Worm (Caenorhabditis elegans): Measurements from ENCODE around the gene F45G2.9.

Gene F45G2.9

DNA sequence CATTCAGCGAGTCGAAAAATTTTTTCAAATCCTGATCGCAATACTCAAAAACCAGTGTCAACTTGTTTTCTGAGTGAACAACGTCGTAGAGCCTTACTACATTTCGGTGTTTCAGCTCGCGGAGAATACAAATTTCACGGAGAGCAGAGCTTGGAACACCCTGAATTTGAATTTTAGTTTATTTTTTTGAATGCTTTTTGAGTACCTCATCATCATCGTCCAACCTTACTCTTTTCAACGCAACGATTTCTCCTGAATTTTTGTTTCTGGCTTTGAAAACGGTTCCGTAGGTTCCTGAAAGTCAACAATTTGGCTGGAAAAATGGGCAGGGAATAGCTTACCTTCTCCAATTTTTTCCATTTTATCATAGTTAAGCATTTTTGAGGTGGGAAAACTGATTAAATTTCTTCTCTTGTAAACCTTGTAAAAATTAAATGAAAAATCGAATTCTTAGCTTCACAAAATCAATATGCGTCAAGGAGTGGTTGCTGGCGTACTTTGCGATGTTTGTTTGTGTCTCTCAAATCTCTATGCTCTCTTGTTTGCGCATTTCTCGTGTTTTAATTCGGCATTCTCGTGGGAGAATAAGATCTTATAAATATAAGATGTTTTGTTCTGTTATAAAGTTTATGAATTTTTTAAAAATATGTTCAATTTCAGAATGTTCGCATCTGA is 29.3 kb upstream of the F45G2.9 start, which contains the start of gene cdk-5 (continued):
- TF ChIP-seq lsy-2 (tag; optimal IDR thresholded peaks at IDR 0.05) (peak; percentile 97 to 98), nhr-47 (tag; optimal IDR thresholded peaks at IDR 0.05) (peak; percentile 98), vab-15 (tag; optimal IDR thresholded peaks at IDR 0.05) (no peak), mep-1 (tag; optimal IDR thresholded peaks at IDR 0.05) (peak; percentile 99), dsc-1 (tag; optimal IDR thresholded peaks at IDR 0.05) (peak; percentile 97), ces-1 (GFP tag; optimal IDR thresholded peaks at IDR 0.05) (no peak), unc-98 (GFP tag; IDR thresholded peaks at IDR 0.05) (no peak; the same call in 1 of the 2 replicates), jun-1 (tag; optimal IDR thresholded peaks at IDR 0.05) (peak; percentile 86), mab-9 (GFP tag; IDR thresholded peaks at IDR 0.05) (peak; percentile 81), tlp-1 (tag; optimal IDR thresholded peaks at IDR 0.05) (no peak), sptf-1 (tag; optimal IDR thresholded peaks at IDR 0.05) (no peak), unc-30 (tag; optimal IDR thresholded peaks at IDR 0.05) (peak; percentile 84), C04F5.9 (tag; optimal IDR thresholded peaks at IDR 0.05) (peak; percentile 66), lin-13 (GFP tag; optimal IDR thresholded peaks at IDR 0.05) (peak; percentile 90), pqm-1 (tag; optimal IDR thresholded peaks at IDR 0.05) (no peak), ceh-82 (tag; optimal IDR thresholded peaks at IDR 0.05) (peak; percentile 89 to 93 (median 90)), nhr-237 (tag; optimal IDR thresholded peaks at IDR 0.05) (peak; percentile 55), lin-35 (GFP tag; optimal IDR thresholded peaks at IDR 0.05) (peak; percentile 92 to 93), aly-2 (tag; optimal IDR thresholded peaks at IDR 0.05) (peak; percentile 96), tbx-2 (tag; optimal IDR thresholded peaks at IDR 0.05) (peak; percentile 97), C16A3.4 (tag; optimal IDR thresholded peaks at IDR 0.05) (peak; percentile 95), rnt-1 (tag; optimal IDR thresholded peaks at IDR 0.05) (peak; percentile 94), lir-3 (tag; optimal IDR thresholded peaks at IDR 0.05; ENCODE audit: poor library complexity) (peak; percentile 87), elt-3 (tag; optimal IDR thresholded peaks at IDR 0.05) (peak in 2 of 6 experiments; percentile 86 to 87), dpl-1 (GFP tag; optimal IDR thresholded peaks at IDR 0.05) (peak; percentile 85 to 91 (median 90)), lin-39 (tag; optimal IDR thresholded peaks at IDR 0.05) (peak; percentile 97), ceh-90 (tag; optimal IDR thresholded peaks at IDR 0.05) (peak; percentile 43), ceh-88 (GFP tag; IDR thresholded peaks at IDR 0.05) (peak; percentile 58), ama-1 (optimal IDR thresholded peaks at IDR 0.05) (peak; percentile 93), ztf-11 (tag; optimal IDR thresholded peaks at IDR 0.05) (peak in 1 of 2 experiments; percentile 78), skn-1 (tag; optimal IDR thresholded peaks at IDR 0.05) (peak; percentile 91), pax-3 (tag; optimal IDR thresholded peaks at IDR 0.05) (peak; percentile 83), sox-4 (tag; optimal IDR thresholded peaks at IDR 0.05) (peak; percentile 82), ceh-8 (GFP tag; optimal IDR thresholded peaks at IDR 0.05) (peak; percentile 92), hlh-17 (GFP tag; optimal IDR thresholded peaks at IDR 0.05; ENCODE audit: borderline replicate concordance) (no peak), zip-4 (GFP tag; optimal IDR thresholded peaks at IDR 0.05) (peak; percentile 86), nhr-19 (GFP tag; conservative IDR thresholded peaks at IDR 0.05) (peak; percentile 95), elt-2 (tag; optimal IDR thresholded peaks at IDR 0.05) (peak; percentile 75), efl-3 (GFP tag; optimal IDR thresholded peaks at IDR 0.05) (no peak), ceh-63 (GFP tag; optimal IDR thresholded peaks at IDR 0.05) (no peak), hlh-4 (tag; optimal IDR thresholded peaks at IDR 0.05) (no peak), C34B4.2 (tag; optimal IDR thresholded peaks at IDR 0.05) (no peak), nhr-12 (tag; optimal IDR thresholded peaks at IDR 0.05) (peak; percentile 33)

Data from whole organism, L1 larva.